Worm (Caenorhabditis elegans) whole organism, L4/young adult: ENCODE data around the gene B0273.115.

Experiments
- W03F9.2 ChIP-seq: fragments of 150-350 bp; optimal IDR thresholded peaks from 2 replicates; lab custom pipeline; 2014; ENCODE audit warnings: missing biosample characterization, missing genetic modification characterization
- dao-5 ChIP-seq: sonication (generic microtip); optimal IDR thresholded peaks from 2 replicates; lab custom pipeline; 2016; ENCODE audit warnings: missing genotype, missing genetic modification characterization, moderate library complexity, missing compliant biosample characterization
- him-1 ChIP-seq: sonication (generic microtip); optimal IDR thresholded peaks from 2 replicates; lab custom pipeline; 2016; ENCODE audit warnings: missing genotype, missing genetic modification reagents, missing genetic modification characterization, missing compliant biosample characterization

DNA sequence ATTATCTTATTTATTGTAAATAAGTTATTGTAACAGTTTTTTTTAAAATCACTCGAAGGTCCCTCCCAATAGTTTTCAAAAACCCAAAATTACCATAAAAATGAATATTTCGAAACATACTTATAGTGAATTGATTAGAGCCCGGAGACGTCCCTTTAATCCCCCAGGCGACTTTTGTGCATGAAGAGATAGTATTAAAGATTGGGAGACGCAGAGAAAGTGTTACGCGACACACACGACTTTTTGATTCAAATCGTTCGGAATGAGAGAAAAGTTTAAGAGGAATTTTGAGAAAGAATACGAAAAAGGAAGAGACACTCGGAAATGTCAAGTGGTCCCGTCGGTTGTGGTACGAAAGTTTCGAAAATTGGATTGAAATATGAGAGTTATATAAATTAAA, 2.2 kb upstream of the B0273.115 start:
- TF ChIP-seq W03F9.2 (tag; lab: Kevin White, UChicago) (no peak), him-1 (tag; lab: Kevin White, UChicago) (no peak), dao-5 (no peak)
